Worm (Caenorhabditis elegans): Measurements from ENCODE around the gene ZK1320.5.
A peak's percentile ranks its signal among the peaks of the same experiment; 100 is the strongest.

The ZK1320.5 gene

ce11 chrII:9624110-9624695, 41.3 kb downstream of the ZK1320.5 start, which contains the start of the genes dnj-20 and ZK1307.8:
Gene dnj-20 (minus strand): TSS chrII:9624176.
Gene ZK1307.8 (plus strand): TSS chrII:9624613.
- TF ChIP-seq lin-15B (tag; optimal IDR thresholded peaks at IDR 0.05) (peak; percentile 40), pha-4 (tag; optimal IDR thresholded peaks at IDR 0.05) (peak; percentile 9), elt-3 (tag; optimal IDR thresholded peaks at IDR 0.05) (no peak), lin-39 (tag; optimal IDR thresholded peaks at IDR 0.05) (peak; percentile 22), nhr-43 (tag; optimal IDR thresholded peaks at IDR 0.05; ENCODE audit: poor library complexity, severe bottlenecking) (no peak), nhr-28 (tag; optimal IDR thresholded peaks at IDR 0.05) (no peak), R02D3.7 (tag; optimal IDR thresholded peaks at IDR 0.05) (no peak), mdl-1 (tag; optimal IDR thresholded peaks at IDR 0.05) (no peak), daf-12 (tag; optimal IDR thresholded peaks at IDR 0.05) (no peak), egl-27 (tag; optimal IDR thresholded peaks at IDR 0.05) (no peak), pqm-1 (tag; optimal IDR thresholded peaks at IDR 0.05) (peak; percentile 34), nhr-76 (tag; optimal IDR thresholded peaks at IDR 0.05) (no peak), ZK546.5 (tag; optimal IDR thresholded peaks at IDR 0.05) (no peak), nfya-1 (tag; optimal IDR thresholded peaks at IDR 0.05; ENCODE audit: insufficient read depth) (peak; percentile 34), ztf-4 (tag; optimal IDR thresholded peaks at IDR 0.05) (no peak), mml-1 (tag; optimal IDR thresholded peaks at IDR 0.05) (no peak), lsy-12 (tag; optimal IDR thresholded peaks at IDR 0.05) (no peak), hmg-11 (tag; optimal IDR thresholded peaks at IDR 0.05) (peak; percentile 33), elt-2 (tag; optimal IDR thresholded peaks at IDR 0.05) (peak; percentile 45)

DNA sequence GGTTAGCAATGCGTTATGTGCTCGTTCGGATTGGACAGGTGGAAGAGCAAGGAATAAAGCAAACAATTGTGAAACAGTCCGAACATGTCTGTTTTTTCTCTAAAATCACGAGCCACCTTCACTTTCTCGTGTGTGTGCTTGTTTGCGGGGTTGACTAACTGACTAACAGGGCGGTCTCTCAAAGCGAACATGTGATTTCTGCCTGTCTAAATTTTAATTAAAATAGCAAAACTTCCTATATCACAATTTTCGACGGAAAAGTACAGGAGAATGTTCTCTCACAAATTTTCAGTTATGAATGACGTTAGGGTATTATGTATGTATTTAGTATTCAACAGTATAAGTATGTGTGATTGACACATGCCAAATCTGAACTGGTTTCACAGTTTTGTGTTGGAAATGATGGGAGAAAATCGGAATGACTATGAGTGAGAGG, 43.5 kb downstream of the ZK1320.5 start:
- TF ChIP-seq ceh-9 (tag; optimal IDR thresholded peaks at IDR 0.05) (no peak), pha-4 (tag; optimal IDR thresholded peaks at IDR 0.05) (peak; percentile 91), nhr-23 (tag; optimal IDR thresholded peaks at IDR 0.05) (peak; percentile 8), ztf-4 (tag; optimal IDR thresholded peaks at IDR 0.05) (no peak)

- TF ChIP-seq pha-4 (tag; optimal IDR thresholded peaks at IDR 0.05) (peak; percentile 60), ama-1 (optimal IDR thresholded peaks at IDR 0.05) (peak; percentile 31), zag-1 (tag; optimal IDR thresholded peaks at IDR 0.05) (no peak), egl-5 (tag; optimal IDR thresholded peaks at IDR 0.05) (no peak), hmg-11 (tag; optimal IDR thresholded peaks at IDR 0.05) (peak; percentile 6), sea-2 (GFP tag; optimal IDR thresholded peaks at IDR 0.05) (no peak), lin-39 (tag; optimal IDR thresholded peaks at IDR 0.05) (peak; percentile 52), unc-62 (GFP tag; optimal IDR thresholded peaks at IDR 0.05) (peak; percentile 25), nfya-1 (tag; optimal IDR thresholded peaks at IDR 0.05; ENCODE audit: insufficient read depth) (peak; percentile 32), mml-1 (tag; optimal IDR thresholded peaks at IDR 0.05) (no peak)
These were observed 44.4 kb downstream of the ZK1320.5 start for ce11 chrII:9621121-9621520.

- no peak for TF ChIP-seq fos-1 (tag; optimal IDR thresholded peaks at IDR 0.05)
- TF ChIP-seq elt-1 (tag; optimal IDR thresholded peaks at IDR 0.05), result peak; percentile 24
- TF ChIP-seq elt-3 (tag; optimal IDR thresholded peaks at IDR 0.05), result no peak
- no peak for TF ChIP-seq nfya-1 (tag; optimal IDR thresholded peaks at IDR 0.05; ENCODE audit: insufficient read depth)
- TF ChIP-seq nhr-43 (tag; optimal IDR thresholded peaks at IDR 0.05; ENCODE audit: poor library complexity, severe bottlenecking), result peak; percentile 46
- peak; percentile 10 for TF ChIP-seq nhr-23 (tag; optimal IDR thresholded peaks at IDR 0.05)
- TF ChIP-seq ceh-9 (tag; optimal IDR thresholded peaks at IDR 0.05), result no peak
- no peak for TF ChIP-seq ZK546.5 (tag; optimal IDR thresholded peaks at IDR 0.05)
- no peak for TF ChIP-seq lsy-12 (tag; optimal IDR thresholded peaks at IDR 0.05)
- TF ChIP-seq unc-39 (tag; optimal IDR thresholded peaks at IDR 0.05), result no peak
- TF ChIP-seq aly-2 (tag; optimal IDR thresholded peaks at IDR 0.05), result no peak
- TF ChIP-seq nhr-237 (tag; optimal IDR thresholded peaks at IDR 0.05), result no peak
- TF ChIP-seq ceh-82 (tag; optimal IDR thresholded peaks at IDR 0.05), result no peak
- no peak for TF ChIP-seq sea-2 (GFP tag; optimal IDR thresholded peaks at IDR 0.05)
- no peak for TF ChIP-seq hmg-11 (tag; optimal IDR thresholded peaks at IDR 0.05)
- peak; percentile 59 for TF ChIP-seq nhr-25 (tag; optimal IDR thresholded peaks at IDR 0.05)
- TF ChIP-seq elt-2 (tag; optimal IDR thresholded peaks at IDR 0.05), result no peak
These were observed 44.9 kb downstream of the ZK1320.5 start for ce11 chrII:9620616-9621015.

All from whole organism, L3 larva.